Worm (Caenorhabditis elegans) whole organism, young adult: ENCODE results near the gene nra-3.

Source experiments
- F33H1.4 ChIP-seq: fragments of 200-800 bp; sonication (Bioruptor generic); IDR thresholded peaks from 2 replicates; pipeline ENCODE4 v1.3.6; 2022; ENCODE audit warnings: missing genetic modification reagents, missing genetic modification characterization, missing compliant biosample characterization
- F52B5.7 ChIP-seq: sonication (generic microtip); optimal IDR thresholded peaks from 2 replicates; lab custom pipeline; 2016; ENCODE audit warnings: mild to moderate bottlenecking, missing genetic modification characterization, missing compliant biosample characterization
- K11D2.4 ChIP-seq: fragments of 200-800 bp; sonication (Bioruptor generic); IDR thresholded peaks from 2 replicates; pipeline ENCODE4 v1.3.6; 2022; ENCODE audit warnings: missing genetic modification reagents, missing genetic modification characterization, missing compliant biosample characterization
- snpc-1.3 ChIP-seq: sonication (generic microtip); optimal IDR thresholded peaks from 2 replicates; lab custom pipeline; 2017; ENCODE audit warnings: missing genetic modification characterization, mild to moderate bottlenecking, missing compliant biosample characterization, antibody characterized with exemption, moderate library complexity, missing genotype, missing genetic modification reagents; ENCODE audit not compliant: insufficient read depth
- snpc-4 ChIP-seq, 5 experiments: fragments of 150-350 bp in 1 of 5; sonication (generic microtip) in 4 of 5; optimal IDR thresholded peaks; 2 replicates each; lab custom pipeline; 2014 to 2018; ENCODE audit warnings: missing genetic modification characterization in 5 of 5, missing biosample characterization in 3 of 5, antibody characterized with exemption in 2 of 5, mild to moderate bottlenecking in 2 of 5, missing compliant biosample characterization in 2 of 5, missing genotype in 2 of 5, moderate library complexity in 2 of 5, missing genetic modification reagents in 1 of 5
- tlf-1 ChIP-seq: fragments of 200-800 bp; sonication (Bioruptor generic); optimal IDR thresholded peaks from 2 replicates; lab custom pipeline; 2018; ENCODE audit warnings: mild to moderate bottlenecking, missing genetic modification characterization, missing compliant biosample characterization
- unc-62 ChIP-seq: fragments of 150-350 bp; optimal IDR thresholded peaks from 2 replicates; lab custom pipeline; 2014; ENCODE audit warnings: missing biosample characterization, missing genetic modification reagents, missing genetic modification characterization

- TF ChIP-seq F52B5.7 (tag; lab: Kevin White, UChicago) (no peak), F33H1.4 (GFP tag; lab: Robert Waterston, UW) (no peak), unc-62 (GFP tag; lab: Kevin White, UChicago) (no peak), snpc-1.3 (no peak), K11D2.4 (no peak), snpc-4 (GFP tag; optimal IDR thresholded peaks at IDR 0.05; lab: Kevin White, UChicago) (no peak), snpc-4 (tag; optimal IDR thresholded peaks at IDR 0.05; lab: Kevin White, UChicago) (no peak), tlf-1 (no peak)
These were observed 49.1 kb downstream of the nra-3 start, which contains the start of gene glo-1 for ce11 chrX:9882112-9882511.
